Fruit fly (Drosophila melanogaster): ENCODE measurements around the gene Drak.
A peak's percentile ranks its signal among the peaks of the same experiment; 100 is the strongest.

Drak gene

DNA sequence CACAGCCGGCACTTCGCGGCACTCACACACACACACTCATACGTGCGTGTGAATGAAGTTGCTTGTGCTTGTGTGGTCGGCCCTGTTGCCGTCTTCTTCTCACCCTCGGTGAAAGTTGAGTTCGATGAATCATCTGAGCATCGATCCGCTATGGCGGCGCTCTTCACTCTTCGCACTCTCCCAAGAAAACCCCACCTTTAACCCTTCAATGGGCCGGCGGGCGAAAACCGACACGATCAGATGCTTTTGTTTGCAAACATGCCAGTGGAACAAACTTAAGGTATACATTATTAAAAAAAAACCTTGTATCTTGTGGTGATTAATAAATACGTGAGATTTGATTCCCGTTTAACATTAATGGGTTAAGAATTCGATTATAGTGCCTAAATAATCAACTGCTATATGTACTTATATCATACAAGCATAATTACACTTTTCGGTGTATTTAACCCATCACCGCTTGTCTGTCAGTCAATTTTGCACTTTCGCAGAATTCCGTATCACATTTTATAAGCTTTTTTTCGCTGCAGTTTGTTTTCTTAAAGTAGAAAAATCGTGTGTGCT, 107.9 kb downstream of the Drak start (continued):
- TF ChIP-seq kni (GFP tag; optimal IDR thresholded peaks at IDR 0.05): no peak
- TF ChIP-seq z (GFP tag; IDR thresholded peaks at IDR 0.05): 0 out of 3 replicates have a peak, but pooled peaks have one; percentile 20
- no peak for TF ChIP-seq CG12071 (GFP tag; optimal IDR thresholded peaks at IDR 0.05)
- TF ChIP-seq sens-2 (GFP tag; IDR thresholded peaks at IDR 0.05): no peak
- TF ChIP-seq CG12769 (tag; optimal IDR thresholded peaks at IDR 0.05): peak; percentile 44
- TF ChIP-seq CG6175 (GFP tag; IDR thresholded peaks at IDR 0.05): no peak
- TF ChIP-seq sens (GFP tag): peak; percentile 72
- TF ChIP-seq Oli (tag; optimal IDR thresholded peaks at IDR 0.05): no peak
- peak; percentile 13 for TF ChIP-seq HHEX (GFP tag; optimal IDR thresholded peaks at IDR 0.05)
- TF ChIP-seq Side (GFP tag; optimal IDR thresholded peaks at IDR 0.05): no peak
- TF ChIP-seq prd (optimal IDR thresholded peaks at IDR 0.05): no peak
- 0 out of 3 replicates have a peak, but pooled peaks have one; percentile 7 for TF ChIP-seq prd (GFP tag; IDR thresholded peaks at IDR 0.05)

DNA sequence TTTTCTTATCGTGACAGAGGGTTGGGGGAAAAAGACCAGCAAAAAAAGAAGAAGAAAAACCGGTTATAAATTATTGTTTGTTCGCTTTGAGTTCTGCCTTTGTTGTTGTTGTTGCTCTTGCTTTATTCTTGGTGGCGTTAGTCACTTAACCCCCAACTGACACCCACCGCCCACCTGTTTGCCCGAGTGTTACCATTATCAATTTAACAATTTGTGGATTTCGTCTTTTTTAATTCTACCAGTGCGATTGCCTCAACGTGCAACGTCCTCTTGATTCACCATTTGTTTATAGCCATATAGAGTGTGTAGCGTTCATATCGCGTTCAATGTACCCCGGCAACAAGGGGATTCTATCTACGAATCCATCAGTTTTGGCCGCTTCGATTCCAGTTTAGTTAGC, 108.5 kb downstream of the Drak start:
- TF ChIP-seq CG6272 (GFP tag; IDR thresholded peaks at IDR 0.05) (no peak), CG10321 (GFP tag; IDR thresholded peaks at IDR 0.05) (no peak), Myb (GFP tag; optimal IDR thresholded peaks at IDR 0.05) (no peak), CG2116 (GFP tag; optimal IDR thresholded peaks at IDR 0.05) (no peak), CG12769 (tag; optimal IDR thresholded peaks at IDR 0.05) (no peak), CG17385 (GFP tag; optimal IDR thresholded peaks at IDR 0.05) (peak; percentile 78), CG8281 (tag; optimal IDR thresholded peaks at IDR 0.05) (no peak), CG34224 (GFP tag; IDR thresholded peaks at IDR 0.05; ENCODE audit: partially characterized antibody) (0 out of 3 replicates have a peak, but pooled peaks have one; percentile 13), sug (tag; optimal IDR thresholded peaks at IDR 0.05) (peak; percentile 40), Xbp1 (GFP tag; optimal IDR thresholded peaks at IDR 0.05) (no peak), Max (GFP tag; optimal IDR thresholded peaks at IDR 0.05) (no peak), CG4360 (GFP tag; IDR thresholded peaks at IDR 0.05) (peak; percentile 70), chinmo (GFP tag; IDR thresholded peaks at IDR 0.05; ENCODE audit: partially characterized antibody) (0 out of 4 replicates have a peak, but pooled peaks have one; percentile 23)

dm6 chrX:11604094-11604493, 111.2 kb downstream of the Drak start, which contains the start of gene CG2533:
Gene CG2533 (minus strand): TSS chrX:11604194.
- no peak for TF ChIP-seq CG32532 (GFP tag; IDR thresholded peaks at IDR 0.05)
- TF ChIP-seq bab2 (GFP tag; optimal IDR thresholded peaks at IDR 0.05): no peak
- no peak for TF ChIP-seq fd3F (GFP tag; optimal IDR thresholded peaks at IDR 0.05)
- no peak for TF ChIP-seq Nf-YA (GFP tag; IDR thresholded peaks at IDR 0.05)
- no peak for TF ChIP-seq CHES-1-like (GFP tag; optimal IDR thresholded peaks at IDR 0.05)
- no peak for TF ChIP-seq CG3407 (GFP tag; optimal IDR thresholded peaks at IDR 0.05)
- TF ChIP-seq Spps (tag; optimal IDR thresholded peaks at IDR 0.05): no peak
- TF ChIP-seq CG11398 (GFP tag; optimal IDR thresholded peaks at IDR 0.05): no peak
- TF ChIP-seq HmgZ (tag; optimal IDR thresholded peaks at IDR 0.05): no peak
- no peak for TF ChIP-seq nerfin-2 (GFP tag; IDR thresholded peaks at IDR 0.05; ENCODE audit: partially characterized antibody)
- TF ChIP-seq pfk (GFP tag; optimal IDR thresholded peaks at IDR 0.05): no peak
- TF ChIP-seq cwo (GFP tag; optimal IDR thresholded peaks at IDR 0.05): no peak
- TF ChIP-seq jing (GFP tag; optimal IDR thresholded peaks at IDR 0.05): no peak
- no peak for TF ChIP-seq CG6175 (GFP tag; IDR thresholded peaks at IDR 0.05)
- TF ChIP-seq CG1647 (GFP tag; optimal IDR thresholded peaks at IDR 0.05): no peak

Measured in whole organism, embryonic.